Fruit fly (Drosophila melanogaster): ENCODE results near the gene CG15387.

Gene CG15387

DNA sequence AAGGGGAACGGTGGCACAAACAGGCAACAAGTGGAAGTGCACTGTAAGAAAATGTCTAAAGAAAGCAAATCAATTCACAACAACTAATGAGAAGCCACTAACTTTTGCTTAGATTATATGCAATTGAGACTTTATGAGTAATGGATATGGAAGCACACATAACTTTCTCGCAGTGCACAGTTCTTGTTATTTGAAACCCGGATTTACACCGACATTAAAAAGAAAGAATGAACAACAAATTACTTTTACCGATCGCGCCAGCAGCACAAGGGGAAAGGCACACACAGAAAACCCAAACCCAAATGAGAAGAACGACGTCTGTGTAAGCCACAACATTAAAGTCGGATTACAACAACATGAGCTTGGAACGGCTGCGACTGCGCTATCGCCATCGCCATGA is 37.0 kb downstream of the CG15387 start (continued):
- no peak for TF ChIP-seq CG2129 (GFP tag; IDR thresholded peaks at IDR 0.05; ENCODE audit: partially characterized antibody)
- no peak for TF ChIP-seq zen2 (GFP tag; IDR thresholded peaks at IDR 0.05; ENCODE audit: partially characterized antibody)
- peak; percentile 88 for TF ChIP-seq CG2202 (tag; optimal IDR thresholded peaks at IDR 0.05)
- peak; percentile 61 for TF ChIP-seq CG7556 (GFP tag; optimal IDR thresholded peaks at IDR 0.05)
- no peak for TF ChIP-seq CG31388 (GFP tag; optimal IDR thresholded peaks at IDR 0.05)
- TF ChIP-seq CG13287 (GFP tag; IDR thresholded peaks at IDR 0.05; ENCODE audit: partially characterized antibody) = no peak
- TF ChIP-seq CG30431 (GFP tag; optimal IDR thresholded peaks at IDR 0.05) = peak; percentile 82
- peak; percentile 14 for TF ChIP-seq Asciz (GFP tag; optimal IDR thresholded peaks at IDR 0.05)
- TF ChIP-seq CG3407 (GFP tag; optimal IDR thresholded peaks at IDR 0.05) = peak; percentile 76
- TF ChIP-seq mirr (GFP tag; optimal IDR thresholded peaks at IDR 0.05) = no peak
- TF ChIP-seq jigr1 (GFP tag; IDR thresholded peaks at IDR 0.05) = no peak
- TF ChIP-seq CG9876 (GFP tag; optimal IDR thresholded peaks at IDR 0.05) = peak; percentile 54
- no peak for TF ChIP-seq crol (GFP tag; IDR thresholded peaks at IDR 0.05)
- peak; percentile 14 for TF ChIP-seq tup (GFP tag; optimal IDR thresholded peaks at IDR 0.05)
- no peak for TF ChIP-seq gsb (GFP tag; IDR thresholded peaks at IDR 0.05)
- peak; percentile 67 for TF ChIP-seq Xbp1 (GFP tag; optimal IDR thresholded peaks at IDR 0.05)
- TF ChIP-seq sug (tag; optimal IDR thresholded peaks at IDR 0.05) = no peak
- peak; percentile 72 for TF ChIP-seq CG6254 (GFP tag; optimal IDR thresholded peaks at IDR 0.05)
- TF ChIP-seq tio (GFP tag; optimal IDR thresholded peaks at IDR 0.05) = no peak
- no peak for TF ChIP-seq mam (GFP tag; optimal IDR thresholded peaks at IDR 0.05)
- peak; percentile 69 to 72 for TF ChIP-seq Pdp1 (GFP tag; optimal IDR thresholded peaks at IDR 0.05)
- no peak for TF ChIP-seq maf-S (GFP tag; optimal IDR thresholded peaks at IDR 0.05)
- no peak for TF ChIP-seq tna (GFP tag; IDR thresholded peaks at IDR 0.05; ENCODE audit: partially characterized antibody)
- TF ChIP-seq CG12071 (GFP tag; optimal IDR thresholded peaks at IDR 0.05) = no peak
- TF ChIP-seq C15 (GFP tag; IDR thresholded peaks at IDR 0.05) = no peak
- no peak for TF ChIP-seq vnd (GFP tag; IDR thresholded peaks at IDR 0.05; ENCODE audit: partially characterized antibody)
- TF ChIP-seq Rx (GFP tag; IDR thresholded peaks at IDR 0.05) = peak; percentile 39; the same call in 1 of the 2 replicates
- peak; percentile 60 for TF ChIP-seq Lhr (GFP tag; optimal IDR thresholded peaks at IDR 0.05)
- TF ChIP-seq Blimp-1 (GFP tag; optimal IDR thresholded peaks at IDR 0.05) = peak; percentile 87
- TF ChIP-seq grn (GFP tag; optimal IDR thresholded peaks at IDR 0.05) = no peak
- peak; percentile 52; the same call in 1 of the 2 replicates for TF ChIP-seq CG14667 (GFP tag; IDR thresholded peaks at IDR 0.05)
- no peak for TF ChIP-seq hth (optimal IDR thresholded peaks at IDR 0.05)
- peak; percentile 66 for TF ChIP-seq vvl (GFP tag; IDR thresholded peaks at IDR 0.05)
- peak; percentile 62; the same call in 2 of the 3 replicates for TF ChIP-seq CG17361 (GFP tag; IDR thresholded peaks at IDR 0.05)
- no peak for TF ChIP-seq CG12299 (tag; optimal IDR thresholded peaks at IDR 0.05)
- TF ChIP-seq gfzf (GFP tag; optimal IDR thresholded peaks at IDR 0.05) = no peak
- no peak for TF ChIP-seq CG11247 (GFP tag; IDR thresholded peaks at IDR 0.05)
- peak; percentile 45 for TF ChIP-seq CG12236 (GFP tag; optimal IDR thresholded peaks at IDR 0.05)
- no peak for TF ChIP-seq Adf1 (GFP tag; IDR thresholded peaks at IDR 0.05)
- no peak for TF ChIP-seq nau (GFP tag; optimal IDR thresholded peaks at IDR 0.05)
- no peak for TF ChIP-seq bigmax (GFP tag; optimal IDR thresholded peaks at IDR 0.05)
- peak; percentile 76 for TF ChIP-seq CG9727 (GFP tag; optimal IDR thresholded peaks at IDR 0.05)
- peak; percentile 42 for TF ChIP-seq ewg (GFP tag; optimal IDR thresholded peaks at IDR 0.05)
- TF ChIP-seq pita (GFP tag; optimal IDR thresholded peaks at IDR 0.05) = no peak
- TF ChIP-seq psq (GFP tag; optimal IDR thresholded peaks at IDR 0.05) = no peak
- TF ChIP-seq ap (GFP tag; IDR thresholded peaks at IDR 0.05) = no peak
- peak; percentile 53; the same call in 1 of the 2 replicates for TF ChIP-seq aop (GFP tag; IDR thresholded peaks at IDR 0.05)
- TF ChIP-seq br (optimal IDR thresholded peaks at IDR 0.05) = no peak
- TF ChIP-seq fru (optimal IDR thresholded peaks at IDR 0.05) = no peak
- no peak for TF ChIP-seq sr (GFP tag; IDR thresholded peaks at IDR 0.05)
- TF ChIP-seq klu (GFP tag; IDR thresholded peaks at IDR 0.05) = no peak
- 0 out of 3 replicates have a peak, but pooled peaks have one; percentile 25 for TF ChIP-seq ase (GFP tag; IDR thresholded peaks at IDR 0.05)

Measured in whole organism, embryonic.